Fruit fly (Drosophila melanogaster): ENCODE results near the gene beg.

Gene beg

DNA sequence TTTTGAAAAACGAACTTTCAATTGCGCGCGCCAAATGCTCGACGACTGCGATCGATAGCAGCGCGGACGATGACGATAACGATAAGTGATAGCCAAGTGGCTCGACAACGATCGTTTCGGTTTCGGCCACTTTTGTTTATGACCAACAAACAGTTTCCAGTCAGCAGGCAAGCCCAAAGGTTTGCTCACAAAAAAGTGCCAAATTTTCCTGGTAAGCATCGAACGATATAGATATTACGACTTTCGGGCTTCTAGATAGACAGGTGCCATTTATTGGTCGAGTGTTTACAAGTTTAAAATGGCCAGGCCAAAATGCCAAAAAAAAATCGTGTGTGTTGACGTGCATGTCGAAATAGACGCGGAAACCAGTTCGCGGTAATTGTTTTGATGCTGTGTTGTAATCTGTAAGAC, 20.0 kb downstream of the beg start, which contains the start of gene CG7724 (continued):
- TF ChIP-seq Blimp-1 (GFP tag; optimal IDR thresholded peaks at IDR 0.05) (no peak), CG2678 (tag; optimal IDR thresholded peaks at IDR 0.05) (no peak), CG3995 (GFP tag; optimal IDR thresholded peaks at IDR 0.05) (no peak), CG8924 (tag; optimal IDR thresholded peaks at IDR 0.05) (no peak), tx (GFP tag; optimal IDR thresholded peaks at IDR 0.05) (no peak), CG17186 (GFP tag; optimal IDR thresholded peaks at IDR 0.05) (peak; percentile 1), Lhr (GFP tag; optimal IDR thresholded peaks at IDR 0.05) (no peak), Doc3 (GFP tag; IDR thresholded peaks at IDR 0.05; ENCODE audit: partially characterized antibody) (peak; percentile 74), CG6689 (GFP tag; IDR thresholded peaks at IDR 0.05) (no peak), CG7357 (GFP tag; IDR thresholded peaks at IDR 0.05) (no peak), CkIIα-i1 (GFP tag; IDR thresholded peaks at IDR 0.05) (no peak), ATbp (GFP tag; optimal IDR thresholded peaks at IDR 0.05) (no peak), Deaf1 (tag; optimal IDR thresholded peaks at IDR 0.05) (peak; percentile 61), CG1233 (GFP tag; optimal IDR thresholded peaks at IDR 0.05) (no peak), E2f2 (GFP tag; IDR thresholded peaks at IDR 0.05) (peak; percentile 93), Nf-YA (GFP tag; IDR thresholded peaks at IDR 0.05) (no peak), CG2712 (tag; optimal IDR thresholded peaks at IDR 0.05) (peak; percentile 15), CG1832 (GFP tag; optimal IDR thresholded peaks at IDR 0.05) (no peak), kni (GFP tag; optimal IDR thresholded peaks at IDR 0.05) (no peak), Lpt (GFP tag; optimal IDR thresholded peaks at IDR 0.05) (no peak), CG12219 (GFP tag; optimal IDR thresholded peaks at IDR 0.05) (no peak), h (optimal IDR thresholded peaks at IDR 0.05) (no peak), ase (GFP tag; IDR thresholded peaks at IDR 0.05) (peak; percentile 16; the same call in 1 of the 3 replicates), luna (GFP tag; optimal IDR thresholded peaks at IDR 0.05) (no peak), zfh2 (GFP tag; optimal IDR thresholded peaks at IDR 0.05) (no peak), CG12236 (GFP tag; optimal IDR thresholded peaks at IDR 0.05) (no peak), CG11456 (GFP tag; IDR thresholded peaks at IDR 0.05) (no peak), inv (GFP tag; IDR thresholded peaks at IDR 0.05; ENCODE audit: partially characterized antibody) (peak; percentile 43), CG14860 (GFP tag; IDR thresholded peaks at IDR 0.05; ENCODE audit: partially characterized antibody) (peak; percentile 88), CG3065 (GFP tag; optimal IDR thresholded peaks at IDR 0.05) (no peak), CG14667 (GFP tag; IDR thresholded peaks at IDR 0.05) (no peak), Max (GFP tag; optimal IDR thresholded peaks at IDR 0.05) (no peak), CG11504 (tag; optimal IDR thresholded peaks at IDR 0.05) (peak; percentile 59), knrl (GFP tag; IDR thresholded peaks at IDR 0.05; ENCODE audit: partially characterized antibody) (peak; percentile 45; the same call in 2 of the 3 replicates), Fer2 (tag; optimal IDR thresholded peaks at IDR 0.05) (no peak), CG11696 (GFP tag; IDR thresholded peaks at IDR 0.05) (no peak), jing (GFP tag; optimal IDR thresholded peaks at IDR 0.05) (no peak), CG18619 (GFP tag; optimal IDR thresholded peaks at IDR 0.05) (no peak), Mes4 (GFP tag; optimal IDR thresholded peaks at IDR 0.05) (no peak), CG3281 (GFP tag; optimal IDR thresholded peaks at IDR 0.05) (no peak), corto (GFP tag; optimal IDR thresholded peaks at IDR 0.05) (no peak), zen (tag; optimal IDR thresholded peaks at IDR 0.05) (no peak), ewg (GFP tag; optimal IDR thresholded peaks at IDR 0.05) (no peak), NC2α (GFP tag; optimal IDR thresholded peaks at IDR 0.05) (no peak), z (GFP tag; IDR thresholded peaks at IDR 0.05) (no peak), CG4328 (GFP tag; optimal IDR thresholded peaks at IDR 0.05) (no peak), HLH54F (GFP tag; optimal IDR thresholded peaks at IDR 0.05) (no peak), Opbp (GFP tag; IDR thresholded peaks at IDR 0.05; ENCODE audit: partially characterized antibody) (peak; percentile 84), Myb (GFP tag; optimal IDR thresholded peaks at IDR 0.05) (no peak), cad (GFP tag; optimal IDR thresholded peaks at IDR 0.05) (no peak), dysf (GFP tag; IDR thresholded peaks at IDR 0.05) (no peak), CG13424 (tag; optimal IDR thresholded peaks at IDR 0.05) (no peak)

Measured in whole organism, embryonic.